Worm (Caenorhabditis elegans) whole organism, young adult: ENCODE results near the gene F58F9.4.

Source experiments
- ama-1 ChIP-seq, 3 experiments: fragments of 150-350 bp in 1 of 3; sonication (generic microtip) in 2 of 3; optimal IDR thresholded peaks; 2 replicates each; lab custom pipeline; 2014 to 2018; ENCODE audit warnings: missing biosample characterization in 2 of 3, missing genetic modification characterization in 2 of 3, missing genetic modification reagents in 2 of 3
- attf-5 ChIP-seq: fragments of 200-800 bp; sonication (Bioruptor generic); optimal IDR thresholded peaks from 2 replicates; lab custom pipeline; 2018; ENCODE audit warnings: mild to moderate bottlenecking, missing genetic modification characterization, missing compliant biosample characterization
- hlh-26 ChIP-seq: fragments of 200-800 bp; sonication (Bioruptor generic); conservative IDR thresholded peaks from 2 replicates; pipeline ENCODE4 v1.3.6; 2022; ENCODE audit warnings: missing genetic modification reagents, missing genetic modification characterization, missing compliant biosample characterization
- hsf-1 ChIP-seq: fragments of 200-800 bp; sonication (Bioruptor generic); IDR thresholded peaks from 2 replicates; pipeline ENCODE4 v1.3.6; 2022; ENCODE audit warnings: missing genetic modification reagents, missing genetic modification characterization, missing compliant biosample characterization
- mes-4 ChIP-seq: sonication (generic microtip); optimal IDR thresholded peaks from 2 replicates; lab custom pipeline; 2016; ENCODE audit warnings: missing genotype, missing genetic modification characterization, missing compliant biosample characterization
- pha-4 ChIP-seq: fragments of 150-350 bp; sonication (generic microtip); optimal IDR thresholded peaks from 2 replicates; lab custom pipeline; 2014; ENCODE audit warnings: missing biosample characterization, missing genetic modification reagents, missing genetic modification characterization
- sdz-38 ChIP-seq: sonication (generic microtip); optimal IDR thresholded peaks from 2 replicates; lab custom pipeline; 2016; ENCODE audit warnings: missing genotype, missing genetic modification characterization, missing compliant biosample characterization
- sea-2 ChIP-seq: fragments of 200-800 bp; sonication (Bioruptor generic); IDR thresholded peaks from 2 replicates; pipeline ENCODE4 v1.3.6; 2022; ENCODE audit warnings: missing genetic modification characterization, missing compliant biosample characterization
- snpc-4 ChIP-seq, 5 experiments: fragments of 150-350 bp in 1 of 5; sonication (generic microtip) in 4 of 5; optimal IDR thresholded peaks; 2 replicates each; lab custom pipeline; 2014 to 2018; ENCODE audit warnings: missing genetic modification characterization in 5 of 5, missing biosample characterization in 3 of 5, antibody characterized with exemption in 2 of 5, mild to moderate bottlenecking in 2 of 5, missing compliant biosample characterization in 2 of 5, missing genotype in 2 of 5, moderate library complexity in 2 of 5, missing genetic modification reagents in 1 of 5

- TF ChIP-seq sea-2 (GFP tag; lab: Robert Waterston, UW) (no peak), snpc-4 (GFP tag; optimal IDR thresholded peaks at IDR 0.05; lab: Kevin White, UChicago) (no peak), snpc-4 (tag; optimal IDR thresholded peaks at IDR 0.05; lab: Kevin White, UChicago) (no peak), ama-1 (optimal IDR thresholded peaks at IDR 0.05; lab: Kevin White, UChicago) (no peak), ama-1 (GFP tag; optimal IDR thresholded peaks at IDR 0.05; lab: Kevin White, UChicago) (no peak), pha-4 (tag; lab: Kevin White, UChicago) (no peak), mes-4 (tag; lab: Kevin White, UChicago) (no peak), hlh-26 (no peak), hsf-1 (no peak), sdz-38 (no peak), attf-5 (GFP tag; lab: Kevin White, UChicago) (no peak)
These were observed at the start of gene F58F9.4 for ce11 chrIV:6230560-6231073.
